Fruit fly (Drosophila melanogaster) whole organism, prepupa: ENCODE data around the gene CG3402.

ENCODE experiments used
- Blimp-1 ChIP-seq: fragments of 200-800 bp; sonication (Bioruptor generic); optimal IDR thresholded peaks from 3 replicates; lab custom pipeline; 2017; ENCODE audit warnings: missing biosample characterization, missing genetic modification characterization, mild to moderate bottlenecking, moderate library complexity, missing genetic modification reagents
- CG10631 ChIP-seq: fragments of 200-800 bp; sonication (Bioruptor generic); optimal IDR thresholded peaks from 2 replicates; lab custom pipeline; 2016; ENCODE audit warnings: missing biosample characterization, missing genetic modification characterization
- CG10669 ChIP-seq: fragments of 200-800 bp; sonication (Bioruptor generic); optimal IDR thresholded peaks from 3 replicates; lab custom pipeline; 2018; ENCODE audit warnings: missing biosample characterization, mild to moderate bottlenecking, missing genetic modification characterization, moderate library complexity
- CG11294 ChIP-seq: fragments of 200-800 bp; sonication (Bioruptor generic); IDR thresholded peaks from 2 replicates; pipeline ENCODE4 v1.3.6; 2022; ENCODE audit warnings: missing biosample characterization, missing genetic modification characterization
- CG11762 ChIP-seq: fragments of 200-800 bp; sonication (Bioruptor generic); optimal IDR thresholded peaks from 3 replicates; lab custom pipeline; 2016; ENCODE audit warnings: missing biosample characterization, missing genetic modification characterization; ENCODE audit not compliant: insufficient read depth
- CG15336 ChIP-seq: fragments of 200-800 bp; sonication (Bioruptor generic); IDR thresholded peaks from 2 replicates; pipeline ENCODE4 v1.3.6; 2022; ENCODE audit warnings: missing biosample characterization, missing genetic modification characterization
- CG16779 ChIP-seq: fragments of 200-800 bp; sonication (Bioruptor generic); optimal IDR thresholded peaks from 3 replicates; lab custom pipeline; 2017; ENCODE audit warnings: missing biosample characterization, mild to moderate bottlenecking, missing genetic modification characterization
- CG31627 ChIP-seq: fragments of 200-800 bp; sonication (Bioruptor generic); optimal IDR thresholded peaks from 3 replicates; lab custom pipeline; 2016; ENCODE audit warnings: missing biosample characterization, missing genetic modification characterization
- CG32006 ChIP-seq: fragments of 200-800 bp; sonication (Bioruptor generic); optimal IDR thresholded peaks from 3 replicates; lab custom pipeline; 2017; ENCODE audit warnings: missing biosample characterization, mild to moderate bottlenecking, missing genetic modification characterization
- CG34406 ChIP-seq: fragments of 200-800 bp; sonication (Bioruptor generic); optimal IDR thresholded peaks from 3 replicates; lab custom pipeline; 2016; ENCODE audit warnings: missing biosample characterization, missing genetic modification characterization
- CG3919 ChIP-seq: fragments of 200-800 bp; sonication (Bioruptor generic); optimal IDR thresholded peaks from 3 replicates; lab custom pipeline; 2016; ENCODE audit warnings: missing biosample characterization, missing genetic modification characterization
- CG4318 ChIP-seq: fragments of 200-800 bp; sonication (Bioruptor generic); optimal IDR thresholded peaks from 3 replicates; lab custom pipeline; 2017; ENCODE audit warnings: missing biosample characterization, mild to moderate bottlenecking, missing genetic modification characterization
- CG6163 ChIP-seq: fragments of 200-800 bp; sonication (Bioruptor generic); IDR thresholded peaks from 3 replicates; pipeline ENCODE4 v1.3.6; 2022; ENCODE audit warnings: missing biosample characterization, missing genetic modification characterization
- CG6276 ChIP-seq: fragments of 200-800 bp; sonication (Bioruptor generic); optimal IDR thresholded peaks from 2 replicates; lab custom pipeline; 2017; ENCODE audit warnings: missing biosample characterization, mild to moderate bottlenecking, missing genetic modification characterization
- CG6792 ChIP-seq: fragments of 200-800 bp; sonication (Bioruptor generic); optimal IDR thresholded peaks from 3 replicates; lab custom pipeline; 2016; ENCODE audit warnings: missing biosample characterization, missing genetic modification characterization
- CG6808 ChIP-seq: fragments of 200-800 bp; sonication (Bioruptor generic); optimal IDR thresholded peaks from 3 replicates; lab custom pipeline; 2017; ENCODE audit warnings: missing biosample characterization, missing genetic modification characterization, mild to moderate bottlenecking, moderate library complexity, missing genetic modification reagents
- CG6854 ChIP-seq: fragments of 200-800 bp; sonication (Bioruptor generic); optimal IDR thresholded peaks from 2 replicates; lab custom pipeline; 2017; ENCODE audit warnings: missing biosample characterization, mild to moderate bottlenecking, missing genetic modification characterization
- CG7368 ChIP-seq: fragments of 200-800 bp; sonication (Bioruptor generic); optimal IDR thresholded peaks from 3 replicates; lab custom pipeline; 2016; ENCODE audit warnings: missing biosample characterization, missing genetic modification characterization
- CG8319 ChIP-seq: fragments of 200-800 bp; sonication (Bioruptor generic); optimal IDR thresholded peaks from 3 replicates; lab custom pipeline; 2016; ENCODE audit warnings: missing biosample characterization, missing genetic modification characterization
- CG8632 ChIP-seq: fragments of 200-800 bp; sonication (Bioruptor generic); optimal IDR thresholded peaks from 3 replicates; lab custom pipeline; 2016; ENCODE audit warnings: missing biosample characterization, missing genetic modification characterization
- CG9139 ChIP-seq: fragments of 200-800 bp; sonication (Bioruptor generic); optimal IDR thresholded peaks from 3 replicates; lab custom pipeline; 2017; ENCODE audit warnings: missing biosample characterization, mild to moderate bottlenecking, missing genetic modification characterization
- Eip75B ChIP-seq: fragments of 200-800 bp; sonication (Bioruptor generic); optimal IDR thresholded peaks from 3 replicates; lab custom pipeline; 2016; ENCODE audit warnings: missing biosample characterization, missing genetic modification characterization
- Eip78C ChIP-seq: fragments of 200-800 bp; sonication (Bioruptor generic); peaks from one replicate; lab custom pipeline; 2016; ENCODE audit warnings: missing biosample characterization, missing genetic modification characterization
- Eip93F ChIP-seq: fragments of 200-800 bp; sonication (Bioruptor generic); optimal IDR thresholded peaks from 2 replicates; lab custom pipeline; 2016; ENCODE audit warnings: missing biosample characterization, mild to moderate bottlenecking, missing genetic modification characterization
- Ets21C ChIP-seq: fragments of 200-800 bp; sonication (Bioruptor generic); optimal IDR thresholded peaks from 3 replicates; lab custom pipeline; 2016; ENCODE audit warnings: missing biosample characterization, missing genetic modification characterization
- Gug ChIP-seq: fragments of 200-800 bp; sonication (Bioruptor generic); IDR thresholded peaks from 2 replicates; pipeline ENCODE4 v1.3.6; 2022; ENCODE audit warnings: missing biosample characterization, missing genetic modification characterization
- Hr38 ChIP-seq: sonication (Bioruptor generic); optimal IDR thresholded peaks from 2 replicates; lab custom pipeline; 2016; ENCODE audit warnings: missing biosample characterization, missing genetic modification characterization
- Hr4 ChIP-seq: fragments of 200-800 bp; sonication (Bioruptor generic); optimal IDR thresholded peaks from 3 replicates; lab custom pipeline; 2016; ENCODE audit warnings: missing biosample characterization, missing genetic modification characterization
- Lpt ChIP-seq: fragments of 200-800 bp; sonication (Bioruptor generic); optimal IDR thresholded peaks from 3 replicates; lab custom pipeline; 2016; ENCODE audit warnings: missing biosample characterization, missing genetic modification characterization
- Met ChIP-seq: fragments of 200-800 bp; sonication (Bioruptor generic); optimal IDR thresholded peaks from 3 replicates; lab custom pipeline; 2016; ENCODE audit warnings: missing biosample characterization, missing genetic modification characterization
- OdsH ChIP-seq: fragments of 200-800 bp; sonication (Bioruptor generic); optimal IDR thresholded peaks from 3 replicates; lab custom pipeline; 2016; ENCODE audit warnings: missing biosample characterization, missing genetic modification characterization
- Sox102F ChIP-seq: fragments of 200-800 bp; sonication (Bioruptor generic); optimal IDR thresholded peaks from 2 replicates; lab custom pipeline; 2016; ENCODE audit warnings: missing biosample characterization, mild to moderate bottlenecking, missing genetic modification characterization
- Sox14 ChIP-seq: fragments of 200-800 bp; sonication (Bioruptor generic); optimal IDR thresholded peaks from 3 replicates; lab custom pipeline; 2016; ENCODE audit warnings: missing biosample characterization, missing genetic modification characterization
- acj6 ChIP-seq: fragments of 200-800 bp; sonication (Bioruptor generic); optimal IDR thresholded peaks from 3 replicates; lab custom pipeline; 2016; ENCODE audit warnings: missing biosample characterization, missing genetic modification characterization
- cyc ChIP-seq: fragments of 200-800 bp; sonication (Bioruptor generic); optimal IDR thresholded peaks from 3 replicates; lab custom pipeline; 2016; ENCODE audit warnings: missing biosample characterization, missing genetic modification characterization
- dac ChIP-seq: fragments of 200-800 bp; sonication (Bioruptor generic); optimal IDR thresholded peaks from 2 replicates; lab custom pipeline; 2017; ENCODE audit warnings: missing biosample characterization, mild to moderate bottlenecking, missing genetic modification characterization
- dsx ChIP-seq: fragments of 200-800 bp; optimal IDR thresholded peaks from 3 replicates; lab custom pipeline; 2019; ENCODE audit warnings: missing biosample characterization, mild to moderate bottlenecking, missing genetic modification characterization, moderate library complexity; ENCODE audit not compliant: poor library complexity, severe bottlenecking
- eg ChIP-seq: fragments of 200-800 bp; sonication (Bioruptor generic); IDR thresholded peaks from 3 replicates; pipeline ENCODE4 v1.3.6; 2022; ENCODE audit warnings: missing biosample characterization, missing genetic modification characterization
- fd59A ChIP-seq: fragments of 200-800 bp; sonication (Bioruptor generic); optimal IDR thresholded peaks from 2 replicates; lab custom pipeline; 2017; ENCODE audit warnings: missing biosample characterization, mild to moderate bottlenecking, missing genetic modification characterization, missing genetic modification reagents
- fd85E ChIP-seq: fragments of 200-800 bp; sonication (Bioruptor generic); optimal IDR thresholded peaks from 3 replicates; lab custom pipeline; 2016; ENCODE audit warnings: missing biosample characterization, missing genetic modification characterization
- fkh ChIP-seq: fragments of 200-800 bp; sonication (Bioruptor generic); optimal IDR thresholded peaks from 3 replicates; lab custom pipeline; 2017; ENCODE audit warnings: missing biosample characterization, mild to moderate bottlenecking, missing genetic modification characterization, moderate library complexity
- lz ChIP-seq: fragments of 200-800 bp; sonication (Bioruptor generic); optimal IDR thresholded peaks from 3 replicates; lab custom pipeline; 2016; ENCODE audit warnings: missing biosample characterization, missing genetic modification characterization
- net ChIP-seq: fragments of 200-800 bp; sonication (Bioruptor generic); optimal IDR thresholded peaks from 3 replicates; lab custom pipeline; 2016; ENCODE audit warnings: missing biosample characterization, missing genetic modification characterization
- pdm3 ChIP-seq: fragments of 200-800 bp; sonication (Bioruptor generic); optimal IDR thresholded peaks from 3 replicates; lab custom pipeline; 2016; ENCODE audit warnings: missing biosample characterization, missing genetic modification characterization
- salr ChIP-seq, 2 experiments: fragments of 200-800 bp; sonication (Bioruptor generic); optimal IDR thresholded peaks; 3 replicates each; lab custom pipeline; 2016 to 2018; ENCODE audit warnings: missing biosample characterization in 2 of 2, missing genetic modification characterization in 2 of 2, mild to moderate bottlenecking in 1 of 2
- spab ChIP-seq: fragments of 200-800 bp; sonication (Bioruptor generic); optimal IDR thresholded peaks from 2 replicates; lab custom pipeline; 2017; ENCODE audit warnings: missing biosample characterization, mild to moderate bottlenecking, missing genetic modification characterization, missing genetic modification reagents
- ss ChIP-seq, 2 experiments: fragments of 200-800 bp; sonication (Bioruptor generic); optimal IDR thresholded peaks; 2 replicates in 1 of 2; 3 replicates in 1 of 2; lab custom pipeline; 2017 to 2018; ENCODE audit warnings: mild to moderate bottlenecking in 2 of 2, missing biosample characterization in 2 of 2, missing genetic modification characterization in 2 of 2, moderate library complexity in 1 of 2
- svp ChIP-seq: fragments of 200-800 bp; sonication (Bioruptor generic); peaks from one replicate; lab custom pipeline; 2016; ENCODE audit warnings: missing biosample characterization, missing genetic modification characterization

Gene CG3402

dm6 chr3L:630666-631065 lies 22.0 kb downstream of the CG3402 start:
- no peak for TF ChIP-seq acj6 (GFP tag; lab: Kevin White, UChicago)
- TF ChIP-seq CG6163 (GFP tag; lab: Robert Waterston, UW): 0 out of 3 replicates have a peak, but pooled peaks have one; percentile 6
- no peak for TF ChIP-seq CG6854
- TF ChIP-seq Hr38 (GFP tag; lab: Kevin White, UChicago): no peak
- 0 out of 3 replicates have a peak, but pooled peaks have one; percentile 17 for TF ChIP-seq eg (GFP tag; lab: Robert Waterston, UW)

- no peak for TF ChIP-seq CG15336 (GFP tag; lab: Robert Waterston, UW)
- TF ChIP-seq CG32006: peak; percentile 13
- TF ChIP-seq cyc (GFP tag; lab: Kevin White, UChicago): peak; percentile 7
- no peak for TF ChIP-seq CG8319 (GFP tag; lab: Kevin White, UChicago)
- no peak for TF ChIP-seq Eip93F (GFP tag; lab: Kevin White, UChicago)
- peak; percentile 8 for TF ChIP-seq CG10669 (GFP tag; lab: Kevin White, UChicago)
- peak; percentile 25 for TF ChIP-seq CG31627
- 0 out of 3 replicates have a peak, but pooled peaks have one; percentile 28 for TF ChIP-seq CG6163 (GFP tag; lab: Robert Waterston, UW)
- no peak for TF ChIP-seq CG6792 (GFP tag; lab: Kevin White, UChicago)
- no peak for TF ChIP-seq dac (GFP tag; lab: Kevin White, UChicago)
- TF ChIP-seq pdm3 (GFP tag; lab: Kevin White, UChicago): peak; percentile 39
- no peak for TF ChIP-seq CG34406 (GFP tag; lab: Kevin White, UChicago)
- peak; percentile 10 for TF ChIP-seq CG3919 (GFP tag; lab: Kevin White, UChicago)
- TF ChIP-seq CG4318 (GFP tag; lab: Kevin White, UChicago): no peak
- TF ChIP-seq CG11762 (GFP tag; lab: Kevin White, UChicago): no peak
- peak; percentile 47 for TF ChIP-seq acj6 (GFP tag; lab: Kevin White, UChicago)
- peak; percentile 74 for TF ChIP-seq Eip78C (GFP tag; lab: Kevin White, UChicago)
- TF ChIP-seq Hr4 (GFP tag; lab: Kevin White, UChicago): peak; percentile 60
- TF ChIP-seq CG10631: peak; percentile 7
- no peak for TF ChIP-seq Ets21C (GFP tag; lab: Kevin White, UChicago)
- no peak for TF ChIP-seq Blimp-1
- peak; percentile 3 for TF ChIP-seq net (GFP tag; lab: Kevin White, UChicago)
- TF ChIP-seq OdsH: peak; percentile 48
- TF ChIP-seq Eip75B: peak; percentile 21
- TF ChIP-seq Lpt (GFP tag; lab: Kevin White, UChicago): no peak
- TF ChIP-seq dsx (GFP tag; lab: Kevin White, UChicago): no peak
- TF ChIP-seq fd59A (GFP tag; lab: Kevin White, UChicago): no peak
- peak; percentile 67 for TF ChIP-seq svp (GFP tag; lab: Kevin White, UChicago)
- peak; percentile 41 for TF ChIP-seq CG6854
- TF ChIP-seq salr (GFP tag; optimal IDR thresholded peaks at IDR 0.05; lab: Kevin White, UChicago): peak in 1 of 2 experiments; percentile 33
- peak; percentile 6 for TF ChIP-seq CG6276
- no peak for TF ChIP-seq spab (GFP tag; lab: Kevin White, UChicago)
- TF ChIP-seq Gug (GFP tag; lab: Robert Waterston, UW): no peak
- TF ChIP-seq lz: peak; percentile 41
- TF ChIP-seq CG6808: no peak
- TF ChIP-seq CG11294: peak; percentile 12; the same call in 1 of the 2 replicates
- TF ChIP-seq Sox14 (GFP tag; lab: Kevin White, UChicago): no peak
- TF ChIP-seq fkh (GFP tag; lab: Kevin White, UChicago): no peak
- peak; percentile 41 for TF ChIP-seq CG16779 (tag; lab: Kevin White, UChicago)
- TF ChIP-seq CG7368 (GFP tag; lab: Kevin White, UChicago): peak; percentile 16
- peak; percentile 52 for TF ChIP-seq Sox102F (GFP tag; lab: Kevin White, UChicago)
- peak in 1 of 2 experiments; percentile 52 for TF ChIP-seq ss (GFP tag; optimal IDR thresholded peaks at IDR 0.05; lab: Kevin White, UChicago)
- TF ChIP-seq fd85E (GFP tag; lab: Kevin White, UChicago): no peak
- peak; percentile 5 for TF ChIP-seq CG9139 (GFP tag; lab: Kevin White, UChicago)
- peak; percentile 19 for TF ChIP-seq CG8632
- peak; percentile 56 for TF ChIP-seq Met
Observed at dm6 chr3L:629916-630663, 22.6 kb downstream of the CG3402 start.
